Worm (Caenorhabditis elegans) whole organism, L3 larva: ENCODE results near the gene F13D12.8.

Experiments
- R02D3.7 ChIP-seq: fragments of 150-350 bp; optimal IDR thresholded peaks from 2 replicates; lab custom pipeline; 2014; ENCODE audit warnings: missing biosample characterization, missing genetic modification characterization
- aly-2 ChIP-seq: fragments of 150-350 bp; optimal IDR thresholded peaks from 2 replicates; lab custom pipeline; 2014; ENCODE audit warnings: missing biosample characterization, missing genetic modification characterization
- egl-27 ChIP-seq: sonication (generic microtip); optimal IDR thresholded peaks from 4 replicates; lab custom pipeline; 2017; ENCODE audit warnings: missing biosample characterization, missing genetic modification reagents, missing genetic modification characterization
- fkh-10 ChIP-seq: sonication (generic microtip); optimal IDR thresholded peaks from 2 replicates; lab custom pipeline; 2017; ENCODE audit warnings: missing biosample characterization, missing genetic modification reagents, missing genetic modification characterization
- nhr-237 ChIP-seq: fragments of 150-350 bp; optimal IDR thresholded peaks from 2 replicates; lab custom pipeline; 2014; ENCODE audit warnings: missing biosample characterization, missing genetic modification characterization
- nhr-43 ChIP-seq: sonication (generic microtip); optimal IDR thresholded peaks from 2 replicates; lab custom pipeline; 2016; ENCODE audit warnings: mild to moderate bottlenecking, missing genetic modification characterization, missing compliant biosample characterization; ENCODE audit not compliant: poor library complexity, severe bottlenecking
- skn-1 ChIP-seq: fragments of 150-350 bp; optimal IDR thresholded peaks from 2 replicates; lab custom pipeline; 2014; ENCODE audit warnings: missing biosample characterization, missing genetic modification characterization
- snpc-4 ChIP-seq: fragments of 150-350 bp; optimal IDR thresholded peaks from 2 replicates; lab custom pipeline; 2014; ENCODE audit warnings: missing biosample characterization, missing genetic modification characterization
- ztf-4 ChIP-seq: fragments of 150-350 bp; optimal IDR thresholded peaks from 2 replicates; lab custom pipeline; 2014; ENCODE audit warnings: missing biosample characterization, missing genetic modification characterization

ce11 chrII:11700635-11701034 lies 31.8 kb downstream of the F13D12.8 start:
- TF ChIP-seq fkh-10 (GFP tag; lab: Kevin White, UChicago) (no peak), nhr-43 (no peak), R02D3.7 (no peak), aly-2 (tag; lab: Kevin White, UChicago) (no peak), skn-1 (tag; lab: Kevin White, UChicago) (no peak), ztf-4 (tag; lab: Kevin White, UChicago) (no peak), snpc-4 (tag; lab: Kevin White, UChicago) (no peak), egl-27 (tag; lab: Kevin White, UChicago) (no peak), nhr-237 (no peak)
